Fruit fly (Drosophila melanogaster) whole organism, embryonic: ENCODE data around the gene eIF3h.

Source experiments
- Atf6 ChIP-seq: fragments of 200-800 bp; sonication (Bioruptor generic); IDR thresholded peaks from 2 replicates; pipeline ENCODE4 v1.3.6; 2022; ENCODE audit warnings: missing biosample characterization, missing genetic modification characterization
- CG10321 ChIP-seq: fragments of 200-800 bp; sonication (Bioruptor generic); IDR thresholded peaks from 2 replicates; pipeline ENCODE4 v1.3.6; 2022; ENCODE audit warnings: missing biosample characterization, missing genetic modification characterization
- CG11456 ChIP-seq: fragments of 200-800 bp; sonication (Bioruptor generic); IDR thresholded peaks from 3 replicates; pipeline ENCODE4 v1.3.6; 2022; ENCODE audit warnings: missing biosample characterization, missing genetic modification characterization
- CG12155 ChIP-seq: fragments of 200-800 bp; sonication (Bioruptor generic); optimal IDR thresholded peaks from 3 replicates; lab custom pipeline; 2016; ENCODE audit warnings: missing biosample characterization, missing genetic modification characterization
- CG12744 ChIP-seq: fragments of 200-800 bp; sonication (Bioruptor generic); optimal IDR thresholded peaks from 2 replicates; lab custom pipeline; 2016; ENCODE audit warnings: missing biosample characterization, missing genetic modification characterization
- CG14965 ChIP-seq: fragments of 200-800 bp; sonication (Bioruptor generic); optimal IDR thresholded peaks from 2 replicates; lab custom pipeline; 2016; ENCODE audit warnings: missing biosample characterization, missing genetic modification characterization, borderline replicate concordance
- CG17385 ChIP-seq: fragments of 200-800 bp; sonication (Bioruptor generic); optimal IDR thresholded peaks from 3 replicates; lab custom pipeline; 2018; ENCODE audit warnings: missing biosample characterization, mild to moderate bottlenecking, missing genetic modification characterization
- CG18764 ChIP-seq: fragments of 200-800 bp; sonication (Bioruptor generic); optimal IDR thresholded peaks from 3 replicates; lab custom pipeline; 2016; ENCODE audit warnings: missing biosample characterization, missing genetic modification characterization
- CG33213 ChIP-seq: fragments of 200-800 bp; sonication (Bioruptor generic); optimal IDR thresholded peaks from 3 replicates; lab custom pipeline; 2016; ENCODE audit warnings: missing biosample characterization, missing genetic modification characterization
- CG4328 ChIP-seq: fragments of 200-800 bp; sonication (Bioruptor generic); optimal IDR thresholded peaks from 3 replicates; lab custom pipeline; 2017; ENCODE audit warnings: missing biosample characterization, missing genetic modification reagents, missing genetic modification characterization
- CG4424 ChIP-seq: fragments of 200-800 bp; sonication (Bioruptor generic); optimal IDR thresholded peaks from 3 replicates; lab custom pipeline; 2016; ENCODE audit warnings: missing biosample characterization, missing genetic modification characterization
- CG6175 ChIP-seq: fragments of 200-800 bp; sonication (Bioruptor generic); IDR thresholded peaks from 3 replicates; pipeline ENCODE4 v1.3.6; 2022; ENCODE audit warnings: missing biosample characterization, missing genetic modification characterization
- CG6654 ChIP-seq: fragments of 200-800 bp; sonication (Bioruptor generic); optimal IDR thresholded peaks from 2 replicates; lab custom pipeline; 2017; ENCODE audit warnings: missing biosample characterization, mild to moderate bottlenecking, missing genetic modification characterization
- Chrac-16 ChIP-seq: fragments of 200-800 bp; sonication (Bioruptor generic); optimal IDR thresholded peaks from 3 replicates; lab custom pipeline; 2016; ENCODE audit warnings: missing biosample characterization, missing genetic modification characterization
- CkIIα-i1 ChIP-seq: fragments of 200-800 bp; sonication (Bioruptor generic); IDR thresholded peaks from 2 replicates; pipeline ENCODE4 v1.3.6; 2022; ENCODE audit warnings: missing biosample characterization, missing genetic modification characterization
- H2.0 ChIP-seq: fragments of 200-800 bp; sonication (Bioruptor generic); IDR thresholded peaks from 2 replicates; pipeline ENCODE4 v1.3.6; 2022; ENCODE audit warnings: missing biosample characterization, missing genetic modification characterization
- HmgD ChIP-seq: fragments of 200-800 bp; sonication (Bioruptor generic); optimal IDR thresholded peaks from 3 replicates; lab custom pipeline; 2016; ENCODE audit warnings: missing biosample characterization, missing genetic modification characterization
- Hmx ChIP-seq: fragments of 200-800 bp; sonication (Bioruptor generic); optimal IDR thresholded peaks from 2 replicates; lab custom pipeline; 2016; ENCODE audit warnings: missing biosample characterization, missing genetic modification characterization
- Hr51 ChIP-seq, 2 experiments: fragments of 200-800 bp; sonication (Bioruptor generic); optimal IDR thresholded peaks; 2 replicates in 1 of 2; 3 replicates in 1 of 2; lab custom pipeline; 2016 to 2018; ENCODE audit warnings: missing biosample characterization in 2 of 2, missing genetic modification characterization in 2 of 2, mild to moderate bottlenecking in 1 of 2, moderate library complexity in 1 of 2
- Hr78 ChIP-seq, 2 experiments: fragments of 200-800 bp in 1 of 2; fragments of >200 bp in 1 of 2; sonication (Bioruptor generic) in 1 of 2; optimal IDR thresholded peaks; 2 replicates each; lab custom pipeline; 2017 to 2019; ENCODE audit warnings: missing biosample characterization in 2 of 2, missing genetic modification characterization in 2 of 2, mild to moderate bottlenecking in 1 of 2, moderate library complexity in 1 of 2
- Max ChIP-seq: fragments of 200-800 bp; sonication (Bioruptor generic); optimal IDR thresholded peaks from 2 replicates; lab custom pipeline; 2016; ENCODE audit warnings: missing biosample characterization, mild to moderate bottlenecking, missing genetic modification characterization
- Myb ChIP-seq: fragments of 200-800 bp; sonication (Bioruptor generic); optimal IDR thresholded peaks from 2 replicates; lab custom pipeline; 2016; ENCODE audit warnings: missing biosample characterization, missing genetic modification characterization
- Optix ChIP-seq: fragments of 200-800 bp; sonication (Bioruptor generic); IDR thresholded peaks from 3 replicates; pipeline ENCODE4 v1.3.6; 2022; ENCODE audit warnings: missing biosample characterization, missing genetic modification characterization
- PHDP ChIP-seq: fragments of 200-800 bp; sonication (Bioruptor generic); optimal IDR thresholded peaks from 3 replicates; lab custom pipeline; 2018; ENCODE audit warnings: missing biosample characterization, mild to moderate bottlenecking, missing genetic modification characterization, moderate library complexity
- Ravus ChIP-seq: fragments of 200-800 bp; sonication (Bioruptor generic); IDR thresholded peaks from 2 replicates; pipeline ENCODE4 v1.3.6; 2022; ENCODE audit warnings: missing biosample characterization, missing genetic modification characterization
- Rx ChIP-seq: fragments of 200-800 bp; sonication (Bioruptor generic); IDR thresholded peaks from 2 replicates; pipeline ENCODE4 v1.3.6; 2022; ENCODE audit warnings: missing biosample characterization, missing genetic modification characterization
- YL-1 ChIP-seq: fragments of 200-800 bp; sonication (Bioruptor generic); optimal IDR thresholded peaks from 3 replicates; lab custom pipeline; 2017; ENCODE audit warnings: missing biosample characterization, mild to moderate bottlenecking, missing genetic modification characterization
- ase ChIP-seq: fragments of 200-800 bp; sonication (Bioruptor generic); IDR thresholded peaks from 3 replicates; pipeline ENCODE4 v1.3.6; 2022; ENCODE audit warnings: missing biosample characterization, missing genetic modification characterization
- ato ChIP-seq: fragments of 200-800 bp; sonication (Bioruptor generic); IDR thresholded peaks from 2 replicates; pipeline ENCODE4 v1.3.6; 2022; ENCODE audit warnings: missing biosample characterization, missing genetic modification characterization; ENCODE audit not compliant: partially characterized antibody
- br ChIP-seq: fragments of >200 bp; optimal IDR thresholded peaks from 2 replicates; lab custom pipeline; 2017
- cato ChIP-seq: fragments of 200-800 bp; sonication (Bioruptor generic); optimal IDR thresholded peaks from 2 replicates; lab custom pipeline; 2016; ENCODE audit warnings: missing biosample characterization, missing genetic modification characterization, borderline replicate concordance
- dan ChIP-seq: fragments of 200-800 bp; sonication (Bioruptor generic); IDR thresholded peaks from 2 replicates; pipeline ENCODE4 v1.3.6; 2022; ENCODE audit warnings: missing biosample characterization, missing genetic modification characterization
- exex ChIP-seq: fragments of 200-800 bp; sonication (Bioruptor generic); optimal IDR thresholded peaks from 4 replicates; lab custom pipeline; 2018; ENCODE audit warnings: missing biosample characterization, mild to moderate bottlenecking, missing genetic modification characterization, moderate library complexity
- fd64A ChIP-seq: fragments of 200-800 bp; sonication (Bioruptor generic); optimal IDR thresholded peaks from 3 replicates; lab custom pipeline; 2018; ENCODE audit warnings: missing biosample characterization, mild to moderate bottlenecking, missing genetic modification characterization
- ftz-f1 ChIP-seq: fragments of 200-800 bp; sonication (Bioruptor generic); optimal IDR thresholded peaks from 2 replicates; lab custom pipeline; 2016; ENCODE audit warnings: missing biosample characterization, missing genetic modification characterization
- h ChIP-seq: fragments of >200 bp; optimal IDR thresholded peaks from 2 replicates; lab custom pipeline; 2017
- her ChIP-seq: fragments of 200-800 bp; sonication (Bioruptor generic); optimal IDR thresholded peaks from 2 replicates; lab custom pipeline; 2016; ENCODE audit warnings: missing biosample characterization, missing genetic modification characterization
- ind ChIP-seq: fragments of 200-800 bp; sonication (Bioruptor generic); optimal IDR thresholded peaks from 3 replicates; lab custom pipeline; 2016; ENCODE audit warnings: missing biosample characterization, missing genetic modification characterization
- jing ChIP-seq: fragments of 200-800 bp; sonication (Bioruptor generic); optimal IDR thresholded peaks from 2 replicates; lab custom pipeline; 2018; ENCODE audit warnings: missing biosample characterization, mild to moderate bottlenecking, missing genetic modification characterization
- kah ChIP-seq: fragments of 200-800 bp; sonication (Bioruptor generic); optimal IDR thresholded peaks from 2 replicates; lab custom pipeline; 2018; ENCODE audit warnings: missing biosample characterization, mild to moderate bottlenecking, missing genetic modification characterization
- knrl ChIP-seq: fragments of 200-800 bp; sonication (Bioruptor generic); IDR thresholded peaks from 3 replicates; pipeline ENCODE4 v1.3.6; 2022; ENCODE audit warnings: missing biosample characterization, missing genetic modification characterization; ENCODE audit not compliant: partially characterized antibody
- lmd ChIP-seq: fragments of 200-800 bp; sonication (Bioruptor generic); IDR thresholded peaks from 2 replicates; pipeline ENCODE4 v1.3.6; 2022; ENCODE audit warnings: missing biosample characterization, missing genetic modification characterization
- mld ChIP-seq: fragments of 200-800 bp; sonication (Bioruptor generic); IDR thresholded peaks from 3 replicates; pipeline ENCODE4 v1.3.6; 2022; ENCODE audit warnings: missing biosample characterization, missing genetic modification characterization; ENCODE audit not compliant: partially characterized antibody
- oc ChIP-seq: fragments of 200-800 bp; sonication (Bioruptor generic); optimal IDR thresholded peaks from 2 replicates; lab custom pipeline; 2018; ENCODE audit warnings: missing biosample characterization, mild to moderate bottlenecking, missing genetic modification characterization, moderate library complexity
- odd ChIP-seq: fragments of 200-800 bp; sonication (Bioruptor generic); optimal IDR thresholded peaks from 2 replicates; lab custom pipeline; 2017; ENCODE audit warnings: missing biosample characterization, mild to moderate bottlenecking, missing genetic modification characterization
- pan ChIP-seq, 4 experiments: fragments of >200 bp in 3 of 4; fragments of 200-800 bp in 1 of 4; sonication (Bioruptor generic) in 1 of 4; optimal IDR thresholded peaks in 3 of 4; IDR thresholded peaks in 1 of 4; 2 replicates each; pipeline versions ENCODE4 v1.3.6 to Lab custom; 2017 to 2022; ENCODE audit warnings: missing biosample characterization in 2 of 4, missing genetic modification characterization in 2 of 4, mixed read lengths in 1 of 4
- pita ChIP-seq: fragments of 200-800 bp; sonication (Bioruptor generic); optimal IDR thresholded peaks from 2 replicates; lab custom pipeline; 2017; ENCODE audit warnings: missing biosample characterization, mild to moderate bottlenecking, missing genetic modification characterization
- pnt ChIP-seq: fragments of 200-800 bp; sonication (Bioruptor generic); optimal IDR thresholded peaks from 3 replicates; lab custom pipeline; 2016; ENCODE audit warnings: missing biosample characterization, missing genetic modification characterization
- tna ChIP-seq: fragments of 200-800 bp; sonication (Bioruptor generic); IDR thresholded peaks from 2 replicates; pipeline ENCODE4 v1.3.6; 2022; ENCODE audit warnings: missing biosample characterization, missing genetic modification characterization; ENCODE audit not compliant: partially characterized antibody
- zen ChIP-seq: fragments of 200-800 bp; sonication (Bioruptor generic); optimal IDR thresholded peaks from 3 replicates; lab custom pipeline; 2018; ENCODE audit warnings: missing biosample characterization, mild to moderate bottlenecking, missing genetic modification characterization, moderate library complexity
- zfh2 ChIP-seq: fragments of 200-800 bp; sonication (Bioruptor generic); optimal IDR thresholded peaks from 2 replicates; lab custom pipeline; 2016; ENCODE audit warnings: missing biosample characterization, missing genetic modification characterization

Gene eIF3h

dm6 chr2L:5010784-5011260 is 42.1 kb downstream of the eIF3h start, which contains the start of the genes CG31917, Tfb5 and SelT (continued):
- TF ChIP-seq odd (no peak), exex (tag; lab: Kevin White, UChicago) (no peak), H2.0 (no peak), oc (no peak), zfh2 (GFP tag; lab: Kevin White, UChicago) (peak; percentile 64), PHDP (tag; lab: Kevin White, UChicago) (peak; percentile 68), pnt (GFP tag; lab: Kevin White, UChicago) (no peak), kah (no peak), Myb (GFP tag; lab: Kevin White, UChicago) (peak; percentile 14), Hr78 (GFP tag; optimal IDR thresholded peaks at IDR 0.05; lab: Kevin White, UChicago) (peak in 1 of 2 experiments; percentile 18), Rx (GFP tag; lab: Robert Waterston, UW) (no peak), CG33213 (GFP tag; lab: Kevin White, UChicago) (peak; percentile 65), cato (GFP tag; lab: Kevin White, UChicago) (peak; percentile 8), ase (GFP tag; lab: Robert Waterston, UW) (no peak), CG14965 (GFP tag; lab: Kevin White, UChicago) (no peak), knrl (GFP tag; lab: Robert Waterston, UW) (peak; percentile 80), CG11456 (GFP tag; lab: Robert Waterston, UW) (no peak), CG6654 (GFP tag; lab: Kevin White, UChicago) (no peak), ftz-f1 (GFP tag; lab: Kevin White, UChicago) (peak; percentile 67), Chrac-16 (GFP tag; lab: Kevin White, UChicago) (peak; percentile 46), tna (no peak), Hmx (GFP tag; lab: Kevin White, UChicago) (no peak), HmgD (GFP tag; lab: Kevin White, UChicago) (peak; percentile 62), dan (no peak), Ravus (GFP tag; lab: Robert Waterston, UW) (no peak), jing (no peak), CG4328 (GFP tag; lab: Kevin White, UChicago) (peak; percentile 5), fd64A (GFP tag; lab: Kevin White, UChicago) (no peak), mld (no peak), her (GFP tag; lab: Kevin White, UChicago) (peak; percentile 24), CG10321 (GFP tag; lab: Robert Waterston, UW) (no peak), CG12744 (GFP tag; lab: Kevin White, UChicago) (peak; percentile 40), Optix (GFP tag; lab: Robert Waterston, UW) (no peak), CG17385 (GFP tag; lab: Kevin White, UChicago) (peak; percentile 20), pita (GFP tag; lab: Kevin White, UChicago) (no peak), ind (GFP tag; lab: Kevin White, UChicago) (peak; percentile 47), zen (peak; percentile 50), Hr51 (GFP tag; optimal IDR thresholded peaks at IDR 0.05; lab: Kevin White, UChicago) (peak; percentile 57 to 65), h (lab: Kevin White, UChicago) (no peak), br (lab: Kevin White, UChicago) (no peak), Max (GFP tag; lab: Kevin White, UChicago) (peak; percentile 59), pan (optimal IDR thresholded peaks at IDR 0.05; lab: Kevin White, UChicago) (no peak), pan (GFP tag; optimal IDR thresholded peaks at IDR 0.05 in 1 of 2, IDR thresholded peaks at IDR 0.05 in 1 of 2) (no peak), YL-1 (GFP tag; lab: Kevin White, UChicago) (peak; percentile 73), CkIIα-i1 (GFP tag; lab: Robert Waterston, UW) (no peak), Atf6 (GFP tag; lab: Robert Waterston, UW) (peak; percentile 30; the same call in 1 of the 2 replicates), CG6175 (GFP tag; lab: Robert Waterston, UW) (no peak), lmd (GFP tag; lab: Robert Waterston, UW) (0 out of 2 replicates have a peak, but pooled peaks have one; percentile 16), ato (GFP tag; lab: Robert Waterston, UW) (no peak), CG4424 (GFP tag; lab: Kevin White, UChicago) (peak; percentile 52), CG12155 (peak; percentile 66), CG18764 (GFP tag; lab: Kevin White, UChicago) (no peak)
